Worm (Caenorhabditis elegans) whole organism, young adult: ENCODE data around the gene F55A11.11.

Experiments
- B0261.1 ChIP-seq: sonication (generic microtip); optimal IDR thresholded peaks from 2 replicates; lab custom pipeline; 2016; ENCODE audit warnings: mild to moderate bottlenecking, missing genetic modification characterization, moderate library complexity, missing compliant biosample characterization
- D2030.7 ChIP-seq: fragments of 200-800 bp; sonication (Bioruptor generic); IDR thresholded peaks from 2 replicates; pipeline ENCODE4 v1.3.6; 2022; ENCODE audit warnings: missing genetic modification reagents, missing genetic modification characterization, missing compliant biosample characterization
- F22D6.2 ChIP-seq: sonication (generic microtip); optimal IDR thresholded peaks from 2 replicates; lab custom pipeline; 2016; ENCODE audit warnings: mild to moderate bottlenecking, missing genetic modification characterization, missing compliant biosample characterization
- F23B12.7 ChIP-seq: sonication (generic microtip); optimal IDR thresholded peaks from 2 replicates; lab custom pipeline; 2017; ENCODE audit warnings: missing genetic modification characterization, mild to moderate bottlenecking, missing compliant biosample characterization, antibody characterized with exemption, moderate library complexity; ENCODE audit not compliant: insufficient read depth
- K11D2.4 ChIP-seq: fragments of 200-800 bp; sonication (Bioruptor generic); IDR thresholded peaks from 2 replicates; pipeline ENCODE4 v1.3.6; 2022; ENCODE audit warnings: missing genetic modification reagents, missing genetic modification characterization, missing compliant biosample characterization
- T26A5.8 ChIP-seq: sonication (generic microtip); optimal IDR thresholded peaks from 2 replicates; lab custom pipeline; 2016; ENCODE audit warnings: missing genetic modification characterization, missing compliant biosample characterization
- Y53G8AR.9 ChIP-seq: fragments of 200-800 bp; sonication (Bioruptor generic); conservative IDR thresholded peaks from 2 replicates; pipeline ENCODE4 v1.3.6; 2022; ENCODE audit warnings: missing genetic modification reagents, missing genetic modification characterization, missing compliant biosample characterization
- Y79H2A.3 ChIP-seq: fragments of 200-800 bp; sonication (Bioruptor generic); conservative IDR thresholded peaks from 2 replicates; pipeline ENCODE4 v1.3.6; 2022; ENCODE audit warnings: missing genetic modification reagents, missing genetic modification characterization, missing compliant biosample characterization
- ama-1 ChIP-seq, 3 experiments: fragments of 150-350 bp in 1 of 3; sonication (generic microtip) in 2 of 3; optimal IDR thresholded peaks; 2 replicates each; lab custom pipeline; 2014 to 2018; ENCODE audit warnings: missing biosample characterization in 2 of 3, missing genetic modification characterization in 2 of 3, missing genetic modification reagents in 2 of 3
- attf-3 ChIP-seq: fragments of 200-800 bp; sonication (Bioruptor generic); conservative IDR thresholded peaks from 2 replicates; pipeline ENCODE4 v1.3.6; 2022; ENCODE audit warnings: missing genetic modification reagents, missing genetic modification characterization, missing compliant biosample characterization
- attf-5 ChIP-seq: fragments of 200-800 bp; sonication (Bioruptor generic); optimal IDR thresholded peaks from 2 replicates; lab custom pipeline; 2018; ENCODE audit warnings: mild to moderate bottlenecking, missing genetic modification characterization, missing compliant biosample characterization
- ccch-3 ChIP-seq: fragments of 200-800 bp; sonication (Bioruptor generic); optimal IDR thresholded peaks from 2 replicates; lab custom pipeline; 2018; ENCODE audit warnings: mild to moderate bottlenecking, missing genetic modification characterization, missing compliant biosample characterization
- cebp-1 ChIP-seq, 2 experiments: fragments of 200-800 bp in 1 of 2; sonication (Bioruptor generic) in 1 of 2; sonication (generic microtip) in 1 of 2; IDR thresholded peaks in 1 of 2; optimal IDR thresholded peaks in 1 of 2; 2 replicates each; pipeline versions ENCODE4 v1.3.6 to Lab custom; 2017 to 2022; ENCODE audit warnings: missing compliant biosample characterization in 2 of 2, missing genetic modification characterization in 2 of 2, mild to moderate bottlenecking in 1 of 2, missing genetic modification reagents in 1 of 2, moderate library complexity in 1 of 2
- ceh-100 ChIP-seq: fragments of 200-800 bp; sonication (Bioruptor generic); IDR thresholded peaks from 2 replicates; pipeline ENCODE4 v1.3.6; 2022; ENCODE audit warnings: missing genetic modification reagents, missing genetic modification characterization, missing compliant biosample characterization
- ceh-58 ChIP-seq: fragments of 200-800 bp; sonication (Bioruptor generic); IDR thresholded peaks from 2 replicates; pipeline ENCODE4 v1.3.6; 2022; ENCODE audit warnings: missing genetic modification characterization, missing compliant biosample characterization
- ceh-79 ChIP-seq: sonication (generic microtip); optimal IDR thresholded peaks from 2 replicates; lab custom pipeline; 2017; ENCODE audit warnings: mild to moderate bottlenecking, missing genetic modification characterization, missing compliant biosample characterization
- chd-7 ChIP-seq: sonication (generic microtip); optimal IDR thresholded peaks from 2 replicates; lab custom pipeline; 2016; ENCODE audit warnings: mild to moderate bottlenecking, missing genetic modification characterization, moderate library complexity, missing compliant biosample characterization
- die-1 ChIP-seq: sonication (generic microtip); optimal IDR thresholded peaks from 2 replicates; lab custom pipeline; 2016; ENCODE audit warnings: missing genotype, mild to moderate bottlenecking, missing genetic modification characterization, missing compliant biosample characterization
- dpl-1 ChIP-seq: fragments of 150-350 bp; optimal IDR thresholded peaks from 2 replicates; lab custom pipeline; 2014; ENCODE audit warnings: missing biosample characterization, missing genetic modification reagents, missing genetic modification characterization
- egrh-3 ChIP-seq: fragments of 200-800 bp; sonication (Bioruptor generic); IDR thresholded peaks from 2 replicates; pipeline ENCODE4 v1.3.6; 2022; ENCODE audit warnings: missing genetic modification reagents, missing genetic modification characterization, missing compliant biosample characterization
- ekl-4 ChIP-seq: fragments of 200-800 bp; sonication (Bioruptor generic); IDR thresholded peaks from 2 replicates; pipeline ENCODE4 v1.3.6; 2022; ENCODE audit warnings: missing genetic modification reagents, missing genetic modification characterization, missing compliant biosample characterization
- ets-4 ChIP-seq: fragments of 200-800 bp; sonication (Bioruptor generic); optimal IDR thresholded peaks from 2 replicates; lab custom pipeline; 2018; ENCODE audit warnings: mild to moderate bottlenecking, missing genetic modification characterization, missing compliant biosample characterization
- gei-17 ChIP-seq: fragments of 200-800 bp; sonication (Bioruptor generic); optimal IDR thresholded peaks from 2 replicates; lab custom pipeline; 2018; ENCODE audit warnings: mild to moderate bottlenecking, missing genetic modification characterization, missing compliant biosample characterization
- hrde-1 ChIP-seq: sonication (generic microtip); optimal IDR thresholded peaks from 2 replicates; lab custom pipeline; 2016; ENCODE audit warnings: missing genetic modification characterization, mild to moderate bottlenecking, missing compliant biosample characterization, moderate library complexity, missing genotype, missing genetic modification reagents, borderline replicate concordance
- hsf-1 ChIP-seq: fragments of 200-800 bp; sonication (Bioruptor generic); IDR thresholded peaks from 2 replicates; pipeline ENCODE4 v1.3.6; 2022; ENCODE audit warnings: missing genetic modification reagents, missing genetic modification characterization, missing compliant biosample characterization
- let-526 ChIP-seq: fragments of 200-800 bp; sonication (Bioruptor generic); IDR thresholded peaks from 2 replicates; pipeline ENCODE4 v1.3.6; 2022; ENCODE audit warnings: missing genetic modification reagents, missing genetic modification characterization, missing compliant biosample characterization
- lin-26 ChIP-seq: fragments of 200-800 bp; sonication (Bioruptor generic); IDR thresholded peaks from 2 replicates; pipeline ENCODE4 v1.3.6; 2022; ENCODE audit warnings: missing genetic modification reagents, missing genetic modification characterization, missing compliant biosample characterization
- madf-3 ChIP-seq: fragments of 200-800 bp; sonication (Bioruptor generic); IDR thresholded peaks from 2 replicates; pipeline ENCODE4 v1.3.6; 2022; ENCODE audit warnings: missing genetic modification reagents, missing genetic modification characterization, missing compliant biosample characterization
- madf-6 ChIP-seq: fragments of 200-800 bp; sonication (Bioruptor generic); IDR thresholded peaks from 2 replicates; pipeline ENCODE4 v1.3.6; 2022; ENCODE audit warnings: missing genetic modification reagents, missing genetic modification characterization, missing compliant biosample characterization
- mes-4 ChIP-seq: sonication (generic microtip); optimal IDR thresholded peaks from 2 replicates; lab custom pipeline; 2016; ENCODE audit warnings: missing genotype, missing genetic modification characterization, missing compliant biosample characterization
- nhr-120 ChIP-seq: fragments of 200-800 bp; sonication (Bioruptor generic); IDR thresholded peaks from 2 replicates; pipeline ENCODE4 v1.3.6; 2022; ENCODE audit warnings: missing genetic modification characterization, missing compliant biosample characterization
- nhr-179 ChIP-seq: sonication (generic microtip); optimal IDR thresholded peaks from 2 replicates; lab custom pipeline; 2016; ENCODE audit warnings: mild to moderate bottlenecking, missing genetic modification characterization, missing compliant biosample characterization
- nhr-27 ChIP-seq: fragments of 200-800 bp; sonication (Bioruptor generic); optimal IDR thresholded peaks from 2 replicates; lab custom pipeline; 2018; ENCODE audit warnings: mild to moderate bottlenecking, missing genetic modification characterization, moderate library complexity, missing compliant biosample characterization
- nhr-80 ChIP-seq: sonication (generic microtip); optimal IDR thresholded peaks from 2 replicates; lab custom pipeline; 2016; ENCODE audit warnings: missing genetic modification characterization, missing compliant biosample characterization
- pha-4 ChIP-seq: fragments of 150-350 bp; sonication (generic microtip); optimal IDR thresholded peaks from 2 replicates; lab custom pipeline; 2014; ENCODE audit warnings: missing biosample characterization, missing genetic modification reagents, missing genetic modification characterization
- snpc-1.3 ChIP-seq: sonication (generic microtip); optimal IDR thresholded peaks from 2 replicates; lab custom pipeline; 2017; ENCODE audit warnings: missing genetic modification characterization, mild to moderate bottlenecking, missing compliant biosample characterization, antibody characterized with exemption, moderate library complexity, missing genotype, missing genetic modification reagents; ENCODE audit not compliant: insufficient read depth
- snpc-3.4 ChIP-seq: sonication (generic microtip); optimal IDR thresholded peaks from 2 replicates; lab custom pipeline; 2017; ENCODE audit warnings: missing genetic modification characterization, mild to moderate bottlenecking, missing compliant biosample characterization, antibody characterized with exemption, moderate library complexity, missing genotype, missing genetic modification reagents
- snpc-4 ChIP-seq, 5 experiments: fragments of 150-350 bp in 1 of 5; sonication (generic microtip) in 4 of 5; optimal IDR thresholded peaks; 2 replicates each; lab custom pipeline; 2014 to 2018; ENCODE audit warnings: missing genetic modification characterization in 5 of 5, missing biosample characterization in 3 of 5, antibody characterized with exemption in 2 of 5, mild to moderate bottlenecking in 2 of 5, missing compliant biosample characterization in 2 of 5, missing genotype in 2 of 5, moderate library complexity in 2 of 5, missing genetic modification reagents in 1 of 5
- sptf-2 ChIP-seq: fragments of 200-800 bp; sonication (Bioruptor generic); optimal IDR thresholded peaks from 2 replicates; lab custom pipeline; 2018; ENCODE audit warnings: mild to moderate bottlenecking, missing genetic modification characterization, missing compliant biosample characterization
- unc-130 ChIP-seq: sonication (generic microtip); optimal IDR thresholded peaks from 2 replicates; lab custom pipeline; 2016; ENCODE audit warnings: missing genetic modification reagents, missing genetic modification characterization, missing compliant biosample characterization
- zim-3 ChIP-seq: sonication (generic microtip); optimal IDR thresholded peaks from 2 replicates; lab custom pipeline; 2017; ENCODE audit warnings: mild to moderate bottlenecking, missing genetic modification characterization, moderate library complexity, missing compliant biosample characterization
- ztf-3 ChIP-seq: fragments of 200-800 bp; sonication (Bioruptor generic); optimal IDR thresholded peaks from 2 replicates; lab custom pipeline; 2018; ENCODE audit warnings: mild to moderate bottlenecking, missing genetic modification characterization, missing compliant biosample characterization
- ztf-6 ChIP-seq: fragments of 200-800 bp; sonication (Bioruptor generic); IDR thresholded peaks from 2 replicates; pipeline ENCODE4 v1.3.6; 2022; ENCODE audit warnings: missing genetic modification reagents, missing genetic modification characterization, missing compliant biosample characterization

F55A11.11 gene

ce11 chrV:11819451-11819850 lies 36.5 kb downstream of the F55A11.11 start:
- TF ChIP-seq ceh-100 (GFP tag; lab: Robert Waterston, UW) (no peak), ceh-58 (no peak), snpc-3.4 (tag; lab: Kevin White, UChicago) (no peak), ekl-4 (no peak), Y79H2A.3 (no peak), hrde-1 (no peak), madf-3 (GFP tag; lab: Robert Waterston, UW) (0 out of 2 replicates have a peak, but pooled peaks have one; percentile 54), attf-3 (GFP tag; lab: Robert Waterston, UW) (no peak), nhr-120 (GFP tag; lab: Robert Waterston, UW) (0 out of 2 replicates have a peak, but pooled peaks have one; percentile 12), attf-5 (GFP tag; lab: Kevin White, UChicago) (no peak), B0261.1 (tag; lab: Kevin White, UChicago) (no peak), chd-7 (tag; lab: Kevin White, UChicago) (no peak), F23B12.7 (tag; lab: Kevin White, UChicago) (no peak), nhr-179 (tag; lab: Kevin White, UChicago) (no peak)

ce11 chrV:11820551-11820950 lies 37.6 kb downstream of the F55A11.11 start:
- TF ChIP-seq F22D6.2 (tag; lab: Kevin White, UChicago) (no peak), Y53G8AR.9 (GFP tag; lab: Robert Waterston, UW) (0 out of 2 replicates have a peak, but pooled peaks have one; percentile 39), ama-1 (optimal IDR thresholded peaks at IDR 0.05; lab: Kevin White, UChicago) (no peak), ama-1 (GFP tag; optimal IDR thresholded peaks at IDR 0.05; lab: Kevin White, UChicago) (no peak), mes-4 (tag; lab: Kevin White, UChicago) (no peak), ztf-3 (GFP tag; lab: Kevin White, UChicago) (no peak), nhr-80 (tag; lab: Kevin White, UChicago) (peak; percentile 51), dpl-1 (GFP tag; lab: Kevin White, UChicago) (no peak), gei-17 (no peak), snpc-1.3 (tag; lab: Kevin White, UChicago) (no peak), unc-130 (GFP tag; lab: Kevin White, UChicago) (no peak)
- TF ChIP-seq, all 124 proteins: peak for 2

- TF ChIP-seq sptf-2 (GFP tag; lab: Kevin White, UChicago) (no peak), hsf-1 (0 out of 2 replicates have a peak, but pooled peaks have one; percentile 4), hrde-1 (no peak), madf-6 (no peak), ceh-79 (tag; lab: Kevin White, UChicago) (no peak), D2030.7 (GFP tag; lab: Robert Waterston, UW) (no peak), pha-4 (tag; lab: Kevin White, UChicago) (peak; percentile 55), ama-1 (optimal IDR thresholded peaks at IDR 0.05; lab: Kevin White, UChicago) (peak; percentile 7), ama-1 (GFP tag; optimal IDR thresholded peaks at IDR 0.05; lab: Kevin White, UChicago) (no peak), let-526 (GFP tag; lab: Robert Waterston, UW) (no peak), K11D2.4 (GFP tag; lab: Robert Waterston, UW) (no peak), nhr-27 (tag; lab: Kevin White, UChicago) (no peak), T26A5.8 (tag; lab: Kevin White, UChicago) (no peak), egrh-3 (GFP tag; lab: Robert Waterston, UW) (no peak), snpc-4 (GFP tag; optimal IDR thresholded peaks at IDR 0.05; lab: Kevin White, UChicago) (no peak), snpc-4 (tag; optimal IDR thresholded peaks at IDR 0.05; lab: Kevin White, UChicago) (peak in 2 of 4 experiments; percentile 2 to 28), die-1 (no peak), ccch-3 (GFP tag; lab: Kevin White, UChicago) (no peak), lin-26 (0 out of 2 replicates have a peak, but pooled peaks have one; percentile 34), ztf-6 (GFP tag; lab: Robert Waterston, UW) (no peak), B0261.1 (tag; lab: Kevin White, UChicago) (no peak), F23B12.7 (tag; lab: Kevin White, UChicago) (peak; percentile 24), zim-3 (no peak), madf-3 (GFP tag; lab: Robert Waterston, UW) (no peak), cebp-1 (GFP tag; IDR thresholded peaks at IDR 0.05; lab: Robert Waterston, UW) (no peak), cebp-1 (tag; optimal IDR thresholded peaks at IDR 0.05; lab: Kevin White, UChicago) (peak; percentile 2), ets-4 (peak; percentile 8)
Observed at ce11 chrV:11822461-11822939, 39.6 kb downstream of the F55A11.11 start, which contains the start of gene pyc-1. Gene pyc-1 (minus strand): TSS chrV:11822529.
